Fruit fly (Drosophila melanogaster) whole organism, embryonic: ENCODE results near the gene IntS4.

Source experiments
- Antp ChIP-seq: fragments of 200-800 bp; sonication (Bioruptor generic); optimal IDR thresholded peaks from 3 replicates; lab custom pipeline; 2016; ENCODE audit warnings: missing biosample characterization, missing genetic modification characterization
- Atf6 ChIP-seq: fragments of 200-800 bp; sonication (Bioruptor generic); IDR thresholded peaks from 2 replicates; pipeline ENCODE4 v1.3.6; 2022; ENCODE audit warnings: missing biosample characterization, missing genetic modification characterization
- Bgb ChIP-seq: fragments of 200-800 bp; sonication (Bioruptor generic); IDR thresholded peaks from 2 replicates; pipeline ENCODE4 v1.3.6; 2022; ENCODE audit warnings: missing biosample characterization, missing genetic modification characterization; ENCODE audit not compliant: partially characterized antibody
- CG1233 ChIP-seq: fragments of 200-800 bp; sonication (Bioruptor generic); optimal IDR thresholded peaks from 4 replicates; lab custom pipeline; 2018; ENCODE audit warnings: missing biosample characterization, mild to moderate bottlenecking, missing genetic modification characterization
- CG13894 ChIP-seq: fragments of 200-800 bp; sonication (Bioruptor generic); optimal IDR thresholded peaks from 3 replicates; lab custom pipeline; 2018; ENCODE audit warnings: missing biosample characterization, mild to moderate bottlenecking, missing genetic modification characterization, moderate library complexity
- CG1529 ChIP-seq: fragments of 200-800 bp; sonication (Bioruptor generic); optimal IDR thresholded peaks from 3 replicates; lab custom pipeline; 2018; ENCODE audit warnings: missing biosample characterization, missing genetic modification characterization
- CG17829 ChIP-seq: fragments of 200-800 bp; optimal IDR thresholded peaks from 2 replicates; lab custom pipeline; 2019; ENCODE audit warnings: missing biosample characterization, mild to moderate bottlenecking, missing genetic modification characterization, moderate library complexity
- CG1792 ChIP-seq: fragments of 200-800 bp; sonication (Bioruptor generic); optimal IDR thresholded peaks from 2 replicates; lab custom pipeline; 2016; ENCODE audit warnings: missing biosample characterization, missing genetic modification characterization
- CG18011 ChIP-seq: fragments of 200-800 bp; sonication (Bioruptor generic); optimal IDR thresholded peaks from 2 replicates; lab custom pipeline; 2017; ENCODE audit warnings: missing biosample characterization, missing genetic modification characterization, mild to moderate bottlenecking, moderate library complexity, missing genotype
- CG18476 ChIP-seq: fragments of 200-800 bp; sonication (Bioruptor generic); optimal IDR thresholded peaks from 2 replicates; lab custom pipeline; 2016; ENCODE audit warnings: missing biosample characterization, mild to moderate bottlenecking, missing genetic modification characterization
- CG30431 ChIP-seq: fragments of 200-800 bp; sonication (Bioruptor generic); optimal IDR thresholded peaks from 2 replicates; lab custom pipeline; 2017; ENCODE audit warnings: missing biosample characterization, missing genetic modification characterization
- CG31224 ChIP-seq: fragments of 200-800 bp; sonication (Bioruptor generic); IDR thresholded peaks from 2 replicates; pipeline ENCODE4 v1.3.6; 2022; ENCODE audit warnings: missing biosample characterization, missing genetic modification characterization
- CG3407 ChIP-seq: fragments of 200-800 bp; sonication (Bioruptor generic); optimal IDR thresholded peaks from 2 replicates; lab custom pipeline; 2018; ENCODE audit warnings: missing biosample characterization, mild to moderate bottlenecking, missing genetic modification characterization
- CG34422 ChIP-seq: fragments of 200-800 bp; sonication (Bioruptor generic); IDR thresholded peaks from 3 replicates; pipeline ENCODE4 v1.3.6; 2022; ENCODE audit warnings: missing biosample characterization, missing genetic modification characterization
- CG4404 ChIP-seq: fragments of 200-800 bp; sonication (Bioruptor generic); IDR thresholded peaks from 2 replicates; pipeline ENCODE4 v1.3.6; 2022; ENCODE audit warnings: missing biosample characterization, missing genetic modification characterization
- CG6175 ChIP-seq: fragments of 200-800 bp; sonication (Bioruptor generic); IDR thresholded peaks from 3 replicates; pipeline ENCODE4 v1.3.6; 2022; ENCODE audit warnings: missing biosample characterization, missing genetic modification characterization
- CG6254 ChIP-seq: fragments of 200-800 bp; sonication (Bioruptor generic); optimal IDR thresholded peaks from 3 replicates; lab custom pipeline; 2017; ENCODE audit warnings: mild to moderate bottlenecking, missing biosample characterization, missing genetic modification reagents, missing genetic modification characterization
- CG7786 ChIP-seq: fragments of 200-800 bp; sonication (Bioruptor generic); optimal IDR thresholded peaks from 2 replicates; lab custom pipeline; 2016; ENCODE audit warnings: missing biosample characterization, missing genetic modification characterization
- CG7987 ChIP-seq: fragments of 200-800 bp; sonication (Bioruptor generic); optimal IDR thresholded peaks from 2 replicates; lab custom pipeline; 2018; ENCODE audit warnings: missing biosample characterization, mild to moderate bottlenecking, missing genetic modification characterization, moderate library complexity
- CG8388 ChIP-seq: fragments of 200-800 bp; sonication (Bioruptor generic); optimal IDR thresholded peaks from 2 replicates; lab custom pipeline; 2019; ENCODE audit warnings: missing biosample characterization, mild to moderate bottlenecking, missing genetic modification characterization, moderate library complexity
- CG9932 ChIP-seq: fragments of 200-800 bp; sonication (Bioruptor generic); IDR thresholded peaks from 2 replicates; pipeline ENCODE4 v1.3.6; 2022; ENCODE audit warnings: missing biosample characterization, missing genetic modification characterization
- Dip2 ChIP-seq: fragments of 200-800 bp; sonication (Bioruptor generic); IDR thresholded peaks from 2 replicates; pipeline ENCODE4 v1.3.6; 2022; ENCODE audit warnings: missing biosample characterization, missing genetic modification characterization
- GATAe ChIP-seq: fragments of 200-800 bp; sonication (Bioruptor generic); conservative IDR thresholded peaks from 2 replicates; pipeline ENCODE4 v1.3.6; 2022; ENCODE audit warnings: missing biosample characterization, missing genetic modification characterization
- HLHmδ ChIP-seq: fragments of 200-800 bp; sonication (Bioruptor generic); optimal IDR thresholded peaks from 2 replicates; lab custom pipeline; 2018; ENCODE audit warnings: missing biosample characterization, mild to moderate bottlenecking, missing genetic modification characterization, moderate library complexity
- Nf-YB ChIP-seq: fragments of 200-800 bp; sonication (Bioruptor generic); optimal IDR thresholded peaks from 3 replicates; lab custom pipeline; 2019; ENCODE audit warnings: missing biosample characterization, mild to moderate bottlenecking, missing genetic modification characterization, moderate library complexity
- NfI ChIP-seq: fragments of 200-800 bp; sonication (Bioruptor generic); optimal IDR thresholded peaks from 3 replicates; lab custom pipeline; 2018; ENCODE audit warnings: missing biosample characterization, mild to moderate bottlenecking, missing genetic modification characterization, moderate library complexity
- Opbp ChIP-seq: fragments of 200-800 bp; sonication (Bioruptor generic); IDR thresholded peaks from 3 replicates; pipeline ENCODE4 v1.3.6; 2022; ENCODE audit warnings: missing biosample characterization, missing genetic modification characterization; ENCODE audit not compliant: partially characterized antibody
- Six4 ChIP-seq: fragments of 200-800 bp; sonication (Bioruptor generic); optimal IDR thresholded peaks from 2 replicates; lab custom pipeline; 2016; ENCODE audit warnings: missing biosample characterization, missing genetic modification characterization
- abd-A ChIP-seq: fragments of 200-800 bp; sonication (Bioruptor generic); optimal IDR thresholded peaks from 3 replicates; lab custom pipeline; 2019; ENCODE audit warnings: missing biosample characterization, mild to moderate bottlenecking, missing genetic modification characterization, moderate library complexity
- ash1 ChIP-seq: fragments of 200-800 bp; sonication (Bioruptor generic); optimal IDR thresholded peaks from 2 replicates; lab custom pipeline; 2018; ENCODE audit warnings: missing biosample characterization, mild to moderate bottlenecking, missing genetic modification characterization
- bcd ChIP-seq: fragments of 200-800 bp; sonication (Bioruptor generic); optimal IDR thresholded peaks from 2 replicates; lab custom pipeline; 2017; ENCODE audit warnings: missing biosample characterization, mild to moderate bottlenecking, missing genetic modification characterization
- chif ChIP-seq, 2 experiments: fragments of 200-800 bp; sonication (Bioruptor generic); optimal IDR thresholded peaks; 3 replicates each; lab custom pipeline; 2016; ENCODE audit warnings: missing biosample characterization in 2 of 2, missing genetic modification characterization in 2 of 2
- ci ChIP-seq: fragments of 200-800 bp; sonication (Bioruptor generic); IDR thresholded peaks from 3 replicates; pipeline ENCODE4 v1.3.6; 2022; ENCODE audit warnings: missing biosample characterization, missing genetic modification characterization
- croc ChIP-seq: fragments of 200-800 bp; sonication (Bioruptor generic); conservative IDR thresholded peaks from 3 replicates; pipeline ENCODE4 v1.3.6; 2022; ENCODE audit warnings: missing biosample characterization, missing genetic modification characterization
- dan ChIP-seq: fragments of 200-800 bp; sonication (Bioruptor generic); IDR thresholded peaks from 2 replicates; pipeline ENCODE4 v1.3.6; 2022; ENCODE audit warnings: missing biosample characterization, missing genetic modification characterization
- ewg ChIP-seq: fragments of 200-800 bp; sonication (Bioruptor generic); optimal IDR thresholded peaks from 3 replicates; lab custom pipeline; 2017; ENCODE audit warnings: mild to moderate bottlenecking, missing biosample characterization, missing genetic modification reagents, missing genetic modification characterization
- fd64A ChIP-seq: fragments of 200-800 bp; sonication (Bioruptor generic); optimal IDR thresholded peaks from 3 replicates; lab custom pipeline; 2018; ENCODE audit warnings: missing biosample characterization, mild to moderate bottlenecking, missing genetic modification characterization
- ken ChIP-seq: fragments of 200-800 bp; sonication (Bioruptor generic); IDR thresholded peaks from 3 replicates; pipeline ENCODE4 v1.3.6; 2022; ENCODE audit warnings: missing biosample characterization, missing genetic modification characterization
- lbe ChIP-seq: fragments of 200-800 bp; sonication (Bioruptor generic); optimal IDR thresholded peaks from 2 replicates; lab custom pipeline; 2016; ENCODE audit warnings: missing biosample characterization, mild to moderate bottlenecking, missing genetic modification characterization
- lilli ChIP-seq: fragments of 200-800 bp; sonication (Bioruptor generic); optimal IDR thresholded peaks from 3 replicates; lab custom pipeline; 2016; ENCODE audit warnings: missing biosample characterization, missing genetic modification characterization
- mam ChIP-seq: fragments of 200-800 bp; sonication (Bioruptor generic); optimal IDR thresholded peaks from 3 replicates; lab custom pipeline; 2016; ENCODE audit warnings: missing biosample characterization, missing genetic modification characterization
- mld ChIP-seq: fragments of 200-800 bp; sonication (Bioruptor generic); IDR thresholded peaks from 3 replicates; pipeline ENCODE4 v1.3.6; 2022; ENCODE audit warnings: missing biosample characterization, missing genetic modification characterization; ENCODE audit not compliant: partially characterized antibody
- nom ChIP-seq: fragments of 200-800 bp; sonication (Bioruptor generic); optimal IDR thresholded peaks from 2 replicates; lab custom pipeline; 2017; ENCODE audit warnings: missing biosample characterization, missing genetic modification characterization, mild to moderate bottlenecking, moderate library complexity, missing genetic modification reagents
- pan ChIP-seq, 4 experiments: fragments of >200 bp in 3 of 4; fragments of 200-800 bp in 1 of 4; sonication (Bioruptor generic) in 1 of 4; optimal IDR thresholded peaks in 3 of 4; IDR thresholded peaks in 1 of 4; 2 replicates each; pipeline versions ENCODE4 v1.3.6 to Lab custom; 2017 to 2022; ENCODE audit warnings: missing biosample characterization in 2 of 4, missing genetic modification characterization in 2 of 4, mixed read lengths in 1 of 4
- pnt ChIP-seq: fragments of 200-800 bp; sonication (Bioruptor generic); optimal IDR thresholded peaks from 3 replicates; lab custom pipeline; 2016; ENCODE audit warnings: missing biosample characterization, missing genetic modification characterization
- repo ChIP-seq: fragments of 200-800 bp; sonication (Bioruptor generic); optimal IDR thresholded peaks from 2 replicates; lab custom pipeline; 2016; ENCODE audit warnings: missing biosample characterization, missing genetic modification characterization
- sima ChIP-seq: fragments of 200-800 bp; sonication (Bioruptor generic); optimal IDR thresholded peaks from 2 replicates; lab custom pipeline; 2016; ENCODE audit warnings: missing biosample characterization, missing genetic modification characterization
- tna ChIP-seq: fragments of 200-800 bp; sonication (Bioruptor generic); IDR thresholded peaks from 2 replicates; pipeline ENCODE4 v1.3.6; 2022; ENCODE audit warnings: missing biosample characterization, missing genetic modification characterization; ENCODE audit not compliant: partially characterized antibody
- twi ChIP-seq: fragments of 200-800 bp; optimal IDR thresholded peaks from 2 replicates; lab custom pipeline; 2019; ENCODE audit warnings: missing biosample characterization, mild to moderate bottlenecking, missing genetic modification characterization, moderate library complexity
- wek ChIP-seq: fragments of 200-800 bp; sonication (Bioruptor generic); optimal IDR thresholded peaks from 3 replicates; lab custom pipeline; 2018; ENCODE audit warnings: missing biosample characterization, mild to moderate bottlenecking, missing genetic modification characterization, moderate library complexity

IntS4 gene

dm6 chrX:8538182-8538581 lies 20.4 kb downstream of the IntS4 start (continued):
- TF ChIP-seq CG3407 (GFP tag; lab: Kevin White, UChicago), result no peak
- peak; percentile 38 for TF ChIP-seq CG1529
- TF ChIP-seq CG8388 (GFP tag; lab: Kevin White, UChicago), result peak; percentile 68
- no peak for TF ChIP-seq Opbp (GFP tag; lab: Robert Waterston, UW)
- TF ChIP-seq repo (GFP tag; lab: Kevin White, UChicago), result no peak
- TF ChIP-seq ash1, result no peak
- no peak for TF ChIP-seq pan (optimal IDR thresholded peaks at IDR 0.05; lab: Kevin White, UChicago)
- TF ChIP-seq pan (GFP tag; optimal IDR thresholded peaks at IDR 0.05 in 1 of 2, IDR thresholded peaks at IDR 0.05 in 1 of 2), result peak in 1 of 2 experiments; percentile 73
- peak; percentile 60 for TF ChIP-seq lilli
- TF ChIP-seq Nf-YB (GFP tag; lab: Kevin White, UChicago), result peak; percentile 32
- TF ChIP-seq CG1233 (GFP tag; lab: Kevin White, UChicago), result peak; percentile 58
- TF ChIP-seq pnt, result peak; percentile 49
- TF ChIP-seq nom (GFP tag; lab: Kevin White, UChicago), result no peak
- no peak for TF ChIP-seq mld (GFP tag; lab: Robert Waterston, UW)
- TF ChIP-seq mam (GFP tag; lab: Kevin White, UChicago), result peak; percentile 48
- peak; percentile 8 for TF ChIP-seq CG7987 (GFP tag; lab: Kevin White, UChicago)
- TF ChIP-seq Antp (GFP tag; lab: Kevin White, UChicago), result peak; percentile 68
- TF ChIP-seq HLHmδ (GFP tag; lab: Kevin White, UChicago), result no peak
- peak; percentile 27 for TF ChIP-seq twi (tag; lab: Kevin White, UChicago)
- peak; percentile 30 for TF ChIP-seq CG18476 (GFP tag; lab: Kevin White, UChicago)
- peak; percentile 34 for TF ChIP-seq ewg (GFP tag; lab: Kevin White, UChicago)
- TF ChIP-seq sima, result peak; percentile 13
- 0 out of 2 replicates have a peak, but pooled peaks have one; percentile 30 for TF ChIP-seq CG31224 (GFP tag; lab: Robert Waterston, UW)
- no peak for TF ChIP-seq Bgb (GFP tag; lab: Robert Waterston, UW)
- peak; percentile 78 for TF ChIP-seq ci (GFP tag; lab: Robert Waterston, UW)
- 0 out of 3 replicates have a peak, but pooled peaks have one; percentile 6 for TF ChIP-seq CG6175 (GFP tag; lab: Robert Waterston, UW)
- TF ChIP-seq CG9932, result peak; percentile 40
- peak; percentile 59; the same call in 2 of the 3 replicates for TF ChIP-seq ken
- TF ChIP-seq CG30431 (GFP tag; lab: Kevin White, UChicago), result no peak
- TF ChIP-seq dan, result no peak
- peak; percentile 10 for TF ChIP-seq wek (GFP tag; lab: Kevin White, UChicago)
- peak; percentile 49 for TF ChIP-seq NfI (GFP tag; lab: Kevin White, UChicago)
- TF ChIP-seq croc (GFP tag; lab: Robert Waterston, UW), result no peak; the same call in 2 of the 3 replicates
- no peak for TF ChIP-seq lbe (GFP tag; lab: Kevin White, UChicago)
- no peak for TF ChIP-seq tna (GFP tag; lab: Robert Waterston, UW)
- TF ChIP-seq bcd (GFP tag; lab: Kevin White, UChicago), result peak; percentile 38
- peak; percentile 55 for TF ChIP-seq Atf6 (GFP tag; lab: Robert Waterston, UW)
- peak; percentile 72 for TF ChIP-seq CG17829
- peak; percentile 36 for TF ChIP-seq CG6254 (GFP tag; lab: Kevin White, UChicago)
- TF ChIP-seq abd-A (tag; lab: Kevin White, UChicago), result no peak
- TF ChIP-seq GATAe (GFP tag; lab: Robert Waterston, UW), result no peak
- peak; percentile 1 for TF ChIP-seq fd64A (GFP tag; lab: Kevin White, UChicago)
- TF ChIP-seq CG13894 (tag; lab: Kevin White, UChicago), result peak; percentile 10
- TF ChIP-seq CG4404 (GFP tag; lab: Robert Waterston, UW), result peak; percentile 26; the same call in 1 of the 2 replicates
- TF ChIP-seq chif (GFP tag; optimal IDR thresholded peaks at IDR 0.05; lab: Kevin White, UChicago), result peak; percentile 51 to 60
- no peak for TF ChIP-seq CG1792 (GFP tag; lab: Kevin White, UChicago)
- peak; percentile 39 for TF ChIP-seq Six4 (GFP tag; lab: Kevin White, UChicago)
- no peak for TF ChIP-seq CG18011 (GFP tag; lab: Kevin White, UChicago)
- no peak for TF ChIP-seq Dip2 (GFP tag; lab: Robert Waterston, UW)
- TF ChIP-seq CG7786, result peak; percentile 9
- peak; percentile 73; the same call in 2 of the 3 replicates for TF ChIP-seq CG34422 (GFP tag; lab: Robert Waterston, UW)
